Worm (Caenorhabditis elegans) whole organism, late embryonic: Measurements from ENCODE around the gene K07H8.2.
A peak's percentile ranks its signal among the peaks of the same experiment; 100 is the strongest.

Source experiments
- C38D4.7 ChIP-seq: fragments of 200-800 bp; sonication (Bioruptor generic); optimal IDR thresholded peaks from 2 replicates; lab custom pipeline; 2018; ENCODE audit warnings: mild to moderate bottlenecking, missing genetic modification characterization, moderate library complexity, missing compliant biosample characterization
- F13H6.1 ChIP-seq: sonication (generic microtip); optimal IDR thresholded peaks from 2 replicates; lab custom pipeline; 2016; ENCODE audit warnings: missing genetic modification characterization, missing compliant biosample characterization
- K02D7.2 ChIP-seq: sonication (generic microtip); optimal IDR thresholded peaks from 2 replicates; lab custom pipeline; 2017; ENCODE audit warnings: mild to moderate bottlenecking, missing genetic modification characterization, missing compliant biosample characterization
- K09A11.1 ChIP-seq: sonication (generic microtip); optimal IDR thresholded peaks from 2 replicates; lab custom pipeline; 2017; ENCODE audit warnings: antibody characterized with exemption, mild to moderate bottlenecking, missing genetic modification characterization, missing compliant biosample characterization; ENCODE audit not compliant: insufficient read depth
- ahr-1 ChIP-seq: sonication (generic microtip); optimal IDR thresholded peaks from 2 replicates; lab custom pipeline; 2016; ENCODE audit warnings: missing genetic modification characterization, missing compliant biosample characterization
- ama-1 ChIP-seq: fragments of 150-350 bp; optimal IDR thresholded peaks from 2 replicates; lab custom pipeline; 2014
- ceh-14 ChIP-seq: sonication (generic microtip); optimal IDR thresholded peaks from 2 replicates; lab custom pipeline; 2016; ENCODE audit warnings: missing genotype, missing genetic modification characterization, missing compliant biosample characterization
- ceh-18 ChIP-seq: sonication (generic microtip); optimal IDR thresholded peaks from 2 replicates; lab custom pipeline; 2016; ENCODE audit warnings: missing genetic modification characterization, missing compliant biosample characterization
- ceh-19 ChIP-seq: fragments of 200-800 bp; sonication (Bioruptor generic); optimal IDR thresholded peaks from 2 replicates; lab custom pipeline; 2018; ENCODE audit warnings: mild to moderate bottlenecking, missing genetic modification characterization, missing compliant biosample characterization
- ceh-2 ChIP-seq: sonication (generic microtip); optimal IDR thresholded peaks from 2 replicates; lab custom pipeline; 2016; ENCODE audit warnings: missing genotype, missing genetic modification characterization, missing compliant biosample characterization
- ceh-22 ChIP-seq: sonication (generic microtip); optimal IDR thresholded peaks from 2 replicates; lab custom pipeline; 2017; ENCODE audit warnings: missing biosample characterization, missing genetic modification characterization
- ceh-30 ChIP-seq: fragments of 150-350 bp; optimal IDR thresholded peaks from 2 replicates; lab custom pipeline; 2014; ENCODE audit warnings: missing biosample characterization, missing genetic modification characterization
- ceh-31 ChIP-seq: sonication (generic microtip); optimal IDR thresholded peaks from 2 replicates; lab custom pipeline; 2016; ENCODE audit warnings: missing genetic modification characterization, missing compliant biosample characterization
- ceh-34 ChIP-seq: sonication (generic microtip); optimal IDR thresholded peaks from 2 replicates; lab custom pipeline; 2016; ENCODE audit warnings: mild to moderate bottlenecking, missing genetic modification characterization, missing compliant biosample characterization
- ceh-45 ChIP-seq: fragments of 200-800 bp; sonication (Bioruptor generic); IDR thresholded peaks from 2 replicates; pipeline ENCODE4 v1.3.6; 2022; ENCODE audit warnings: missing genetic modification reagents, missing genetic modification characterization, missing compliant biosample characterization
- ceh-48 ChIP-seq: sonication (generic microtip); optimal IDR thresholded peaks from 2 replicates; lab custom pipeline; 2016; ENCODE audit warnings: missing genetic modification characterization, inconsistent platforms, missing compliant biosample characterization
- ceh-9 ChIP-seq: sonication (generic microtip); optimal IDR thresholded peaks from 2 replicates; lab custom pipeline; 2016; ENCODE audit warnings: mild to moderate bottlenecking, missing genetic modification characterization, inconsistent platforms, missing compliant biosample characterization
- che-1 ChIP-seq: sonication (generic microtip); optimal IDR thresholded peaks from 2 replicates; lab custom pipeline; 2016; ENCODE audit warnings: mild to moderate bottlenecking, missing genetic modification characterization, missing compliant biosample characterization
- elt-2 ChIP-seq: sonication (generic microtip); optimal IDR thresholded peaks from 2 replicates; lab custom pipeline; 2016; ENCODE audit warnings: missing genetic modification reagents, missing genetic modification characterization, missing compliant biosample characterization
- elt-4 ChIP-seq: sonication (generic microtip); optimal IDR thresholded peaks from 2 replicates; lab custom pipeline; 2016; ENCODE audit warnings: missing genetic modification characterization, missing compliant biosample characterization
- ets-4 ChIP-seq: sonication (generic microtip); optimal IDR thresholded peaks from 2 replicates; lab custom pipeline; 2016; ENCODE audit warnings: missing genetic modification characterization, missing compliant biosample characterization
- fkh-6 ChIP-seq: sonication (generic microtip); optimal IDR thresholded peaks from 2 replicates; lab custom pipeline; 2016; ENCODE audit warnings: missing genetic modification characterization, missing compliant biosample characterization
- gmeb-2 ChIP-seq: sonication (generic microtip); optimal IDR thresholded peaks from 2 replicates; lab custom pipeline; 2016; ENCODE audit warnings: missing genetic modification characterization, inconsistent platforms, missing compliant biosample characterization
- hlh-13 ChIP-seq: fragments of 200-800 bp; sonication (Bioruptor generic); optimal IDR thresholded peaks from 2 replicates; lab custom pipeline; 2018; ENCODE audit warnings: mild to moderate bottlenecking, missing genetic modification characterization, missing compliant biosample characterization
- hlh-15 ChIP-seq: sonication (generic microtip); optimal IDR thresholded peaks from 2 replicates; lab custom pipeline; 2016; ENCODE audit warnings: missing genetic modification characterization, missing compliant biosample characterization
- hlh-6 ChIP-seq: sonication (generic microtip); optimal IDR thresholded peaks from 2 replicates; lab custom pipeline; 2016; ENCODE audit warnings: missing genotype, missing genetic modification characterization, missing compliant biosample characterization
- lim-6 ChIP-seq: sonication (generic microtip); optimal IDR thresholded peaks from 2 replicates; lab custom pipeline; 2016; ENCODE audit warnings: missing genetic modification characterization, missing compliant biosample characterization
- lin-11 ChIP-seq: fragments of 200-800 bp; sonication (Bioruptor generic); optimal IDR thresholded peaks from 2 replicates; lab custom pipeline; 2018; ENCODE audit warnings: mild to moderate bottlenecking, missing genetic modification characterization, missing compliant biosample characterization
- madf-2 ChIP-seq: sonication (generic microtip); optimal IDR thresholded peaks from 2 replicates; lab custom pipeline; 2017; ENCODE audit warnings: missing genetic modification characterization, missing compliant biosample characterization
- nfya-1 ChIP-seq: sonication (generic microtip); optimal IDR thresholded peaks from 2 replicates; lab custom pipeline; 2017; ENCODE audit warnings: missing genetic modification characterization, mild to moderate bottlenecking, missing compliant biosample characterization, antibody characterized with exemption, moderate library complexity
- nhr-11 ChIP-seq: fragments of 150-350 bp; optimal IDR thresholded peaks from 2 replicates; lab custom pipeline; 2014; ENCODE audit warnings: missing biosample characterization, missing genetic modification characterization
- nhr-232 ChIP-seq: sonication (generic microtip); optimal IDR thresholded peaks from 2 replicates; lab custom pipeline; 2016; ENCODE audit warnings: missing genetic modification characterization, missing compliant biosample characterization
- pag-3 ChIP-seq: sonication (generic microtip); optimal IDR thresholded peaks from 2 replicates; lab custom pipeline; 2016; ENCODE audit warnings: missing compliant biosample characterization, missing genetic modification characterization, borderline replicate concordance
- pat-9 ChIP-seq: fragments of 200-800 bp; sonication (Bioruptor generic); optimal IDR thresholded peaks from 2 replicates; lab custom pipeline; 2018; ENCODE audit warnings: mild to moderate bottlenecking, missing genetic modification characterization, moderate library complexity, missing compliant biosample characterization
- pha-2 ChIP-seq: sonication (generic microtip); optimal IDR thresholded peaks from 2 replicates; lab custom pipeline; 2017; ENCODE audit warnings: mild to moderate bottlenecking, missing genetic modification characterization, missing compliant biosample characterization
- pqm-1 ChIP-seq: sonication (generic microtip); optimal IDR thresholded peaks from 2 replicates; lab custom pipeline; 2016; ENCODE audit warnings: missing genetic modification characterization, missing compliant biosample characterization
- pros-1 ChIP-seq: fragments of 150-350 bp; optimal IDR thresholded peaks from 2 replicates; lab custom pipeline; 2014; ENCODE audit warnings: missing biosample characterization, missing genetic modification reagents, missing genetic modification characterization
- ref-2 ChIP-seq: sonication (generic microtip); optimal IDR thresholded peaks from 2 replicates; lab custom pipeline; 2016; ENCODE audit warnings: missing genetic modification characterization, missing compliant biosample characterization
- rnt-1 ChIP-seq: sonication (generic microtip); optimal IDR thresholded peaks from 2 replicates; lab custom pipeline; 2016; ENCODE audit warnings: missing genetic modification characterization, missing compliant biosample characterization
- sdc-2 ChIP-seq: sonication (generic microtip); optimal IDR thresholded peaks from 2 replicates; lab custom pipeline; 2016; ENCODE audit warnings: missing genotype, missing genetic modification characterization, missing compliant biosample characterization
- sox-2 ChIP-seq: fragments of 200-800 bp; sonication (Bioruptor generic); IDR thresholded peaks from 2 replicates; pipeline ENCODE4 v1.3.6; 2022; ENCODE audit warnings: missing genetic modification reagents, missing genetic modification characterization, missing compliant biosample characterization
- sox-4 ChIP-seq: sonication (generic microtip); optimal IDR thresholded peaks from 2 replicates; lab custom pipeline; 2017; ENCODE audit warnings: mild to moderate bottlenecking, missing genetic modification characterization, inconsistent platforms, missing compliant biosample characterization
- syd-9 ChIP-seq: sonication (generic microtip); optimal IDR thresholded peaks from 2 replicates; lab custom pipeline; 2016; ENCODE audit warnings: mild to moderate bottlenecking, missing genetic modification characterization, moderate library complexity, missing compliant biosample characterization
- tbx-2 ChIP-seq: sonication (generic microtip); optimal IDR thresholded peaks from 2 replicates; lab custom pipeline; 2016; ENCODE audit warnings: missing genetic modification characterization, missing compliant biosample characterization
- ttx-3 ChIP-seq: sonication (generic microtip); optimal IDR thresholded peaks from 2 replicates; lab custom pipeline; 2016; ENCODE audit warnings: missing genetic modification reagents, missing genetic modification characterization, missing compliant biosample characterization
- unc-3 ChIP-seq, 2 experiments: fragments of 200-800 bp in 1 of 2; sonication (Bioruptor generic) in 1 of 2; sonication (generic microtip) in 1 of 2; conservative IDR thresholded peaks in 1 of 2; optimal IDR thresholded peaks in 1 of 2; 2 replicates each; pipeline versions ENCODE4 v1.3.6 to Lab custom; 2016 to 2022; ENCODE audit warnings: missing compliant biosample characterization in 2 of 2, missing genetic modification characterization in 2 of 2, missing genetic modification reagents in 1 of 2
- unc-42 ChIP-seq: sonication (generic microtip); optimal IDR thresholded peaks from 2 replicates; lab custom pipeline; 2016; ENCODE audit warnings: missing genotype, missing genetic modification characterization, missing compliant biosample characterization
- unc-86 ChIP-seq: sonication (generic microtip); optimal IDR thresholded peaks from 2 replicates; lab custom pipeline; 2016; ENCODE audit warnings: missing genetic modification characterization, missing compliant biosample characterization
- zip-5 ChIP-seq: sonication (generic microtip); optimal IDR thresholded peaks from 2 replicates; lab custom pipeline; 2016; ENCODE audit warnings: missing genetic modification characterization, missing compliant biosample characterization

Gene K07H8.2

ce11 chrIV:8333554-8333953 is 42.2 kb downstream of the K07H8.2 start:
- TF ChIP-seq sox-2 (GFP tag; lab: Robert Waterston, UW) (no peak), ama-1 (lab: Kevin White, UChicago) (peak; percentile 35), ceh-45 (no peak)

ce11 chrIV:8333954-8333987 is 42.4 kb downstream of the K07H8.2 start, which contains the start of gene his-31:
Gene his-31, minus strand, starts transcription at chrIV:8333983.
- TF ChIP-seq pat-9 (tag; lab: Kevin White, UChicago) (no peak), elt-4 (tag; lab: Kevin White, UChicago) (no peak)

- TF ChIP-seq sox-4 (tag; lab: Kevin White, UChicago) (no peak), nfya-1 (tag; lab: Kevin White, UChicago) (peak; percentile 75), pag-3 (no peak), elt-2 (tag; lab: Kevin White, UChicago) (peak; percentile 43), ceh-14 (tag; lab: Kevin White, UChicago) (no peak), unc-86 (no peak), unc-3 (GFP tag; conservative IDR thresholded peaks at IDR 0.05; lab: Robert Waterston, UW) (no peak), unc-3 (tag; optimal IDR thresholded peaks at IDR 0.05; lab: Kevin White, UChicago) (no peak), ceh-30 (tag; lab: Kevin White, UChicago) (no peak), tbx-2 (tag; lab: Kevin White, UChicago) (peak; percentile 81), F13H6.1 (tag; lab: Kevin White, UChicago) (no peak), ceh-34 (tag; lab: Kevin White, UChicago) (peak; percentile 85), ceh-18 (tag; lab: Kevin White, UChicago) (no peak), elt-4 (tag; lab: Kevin White, UChicago) (no peak), ets-4 (tag; lab: Kevin White, UChicago) (no peak), hlh-6 (tag; lab: Kevin White, UChicago) (no peak), ceh-31 (peak; percentile 86), zip-5 (tag; lab: Kevin White, UChicago) (no peak), ahr-1 (tag; lab: Kevin White, UChicago) (no peak), lim-6 (no peak), nhr-232 (tag; lab: Kevin White, UChicago) (no peak), fkh-6 (tag; lab: Kevin White, UChicago) (peak; percentile 26), pha-2 (peak; percentile 35), sdc-2 (tag; lab: Kevin White, UChicago) (peak; percentile 56), ceh-22 (tag; lab: Kevin White, UChicago) (no peak), gmeb-2 (tag; lab: Kevin White, UChicago) (peak; percentile 3), pqm-1 (tag; lab: Kevin White, UChicago) (no peak), ceh-9 (tag; lab: Kevin White, UChicago) (no peak), pros-1 (tag; lab: Kevin White, UChicago) (peak; percentile 5), ttx-3 (tag; lab: Kevin White, UChicago) (no peak), che-1 (tag; lab: Kevin White, UChicago) (no peak), rnt-1 (peak; percentile 34), nhr-11 (no peak), ref-2 (tag; lab: Kevin White, UChicago) (peak; percentile 90), K02D7.2 (tag; lab: Kevin White, UChicago) (no peak), madf-2 (tag; lab: Kevin White, UChicago) (no peak), syd-9 (tag; lab: Kevin White, UChicago) (no peak), unc-42 (tag; lab: Kevin White, UChicago) (no peak), hlh-15 (tag; lab: Kevin White, UChicago) (no peak), ceh-2 (tag; lab: Kevin White, UChicago) (peak; percentile 52), C38D4.7 (GFP tag; lab: Kevin White, UChicago) (no peak), lin-11 (tag; lab: Kevin White, UChicago) (no peak), sox-2 (GFP tag; lab: Robert Waterston, UW) (peak; percentile 83), hlh-13 (GFP tag; lab: Kevin White, UChicago) (no peak), K09A11.1 (no peak), ceh-19 (GFP tag; lab: Kevin White, UChicago) (no peak), ceh-48 (tag; lab: Kevin White, UChicago) (no peak)
Measured at ce11 chrIV:8333988-8334863, 42.9 kb downstream of the K07H8.2 start, which contains the start of gene his-32. Gene his-32, plus strand, starts transcription at chrIV:8334305.
